Fruit fly (Drosophila melanogaster) whole organism: ENCODE data around the gene RpS14a.

Source experiments
- CG8478 ChIP-seq: fragments of >200 bp; optimal IDR thresholded peaks from 2 replicates; lab custom pipeline; 2018; ENCODE audit warnings: inconsistent platforms
- Dll ChIP-seq: fragments of >200 bp; optimal IDR thresholded peaks from 2 replicates; lab custom pipeline; 2017
- EcR ChIP-seq, 2 experiments: fragments of >200 bp; optimal IDR thresholded peaks; 2 replicates each; lab custom pipeline; 2017; ENCODE audit warnings: missing biosample characterization in 2 of 2, missing genetic modification characterization in 2 of 2, missing genetic modification reagents in 2 of 2
- pan ChIP-seq: fragments of >200 bp; optimal IDR thresholded peaks from 2 replicates; lab custom pipeline; 2017
- psq ChIP-seq: fragments of >200 bp; optimal IDR thresholded peaks from 2 replicates; lab custom pipeline; 2017
- usp ChIP-seq: fragments of >200 bp; optimal IDR thresholded peaks from 2 replicates; lab custom pipeline; 2017; ENCODE audit warnings: missing biosample characterization, missing genetic modification characterization, mixed read lengths

RpS14a gene

dm6 chrX:7978027-7978426 lies 44.5 kb downstream of the RpS14a start:
- no peak for TF ChIP-seq EcR (GFP tag; optimal IDR thresholded peaks at IDR 0.05; lab: Kevin White, UChicago)
- TF ChIP-seq psq (lab: Kevin White, UChicago): no peak

- TF ChIP-seq psq (lab: Kevin White, UChicago) (no peak), EcR (GFP tag; optimal IDR thresholded peaks at IDR 0.05; lab: Kevin White, UChicago) (no peak), CG8478 (lab: Kevin White, UChicago) (no peak)
Measured at dm6 chrX:7979202-7979601, 45.7 kb downstream of the RpS14a start.

- TF ChIP-seq pan (lab: Kevin White, UChicago) (no peak), usp (no peak), Dll (lab: Kevin White, UChicago) (no peak), EcR (GFP tag; optimal IDR thresholded peaks at IDR 0.05; lab: Kevin White, UChicago) (no peak), psq (lab: Kevin White, UChicago) (no peak), CG8478 (lab: Kevin White, UChicago) (no peak)
Measured at dm6 chrX:7980786-7981185, 47.2 kb downstream of the RpS14a start.
